Fruit fly (Drosophila melanogaster): ENCODE data around the gene CG15601.

dm6 chrX:15738890-15739550, 28.6 kb downstream of the CG15601 start, which contains the start of the genes CG11679 and CG8206:
- TF ChIP-seq CG34406 (GFP tag; optimal IDR thresholded peaks at IDR 0.05) (no peak), Sox15 (GFP tag; optimal IDR thresholded peaks at IDR 0.05) (peak; percentile 15), spab (GFP tag; optimal IDR thresholded peaks at IDR 0.05) (no peak), Hr4 (GFP tag; optimal IDR thresholded peaks at IDR 0.05) (peak; percentile 43), pdm3 (GFP tag; optimal IDR thresholded peaks at IDR 0.05) (peak; percentile 32), vri (GFP tag; optimal IDR thresholded peaks at IDR 0.05) (peak; percentile 49), Eip93F (GFP tag; optimal IDR thresholded peaks at IDR 0.05) (no peak), Blimp-1 (GFP tag; optimal IDR thresholded peaks at IDR 0.05) (no peak), achi (GFP tag; optimal IDR thresholded peaks at IDR 0.05) (peak; percentile 30), CG6276 (GFP tag; optimal IDR thresholded peaks at IDR 0.05) (no peak), eg (GFP tag; IDR thresholded peaks at IDR 0.05) (peak; percentile 34; the same call in 1 of the 3 replicates), Hr38 (GFP tag; optimal IDR thresholded peaks at IDR 0.05) (no peak), Hr39 (GFP tag; optimal IDR thresholded peaks at IDR 0.05) (peak; percentile 46), CG9139 (GFP tag; optimal IDR thresholded peaks at IDR 0.05) (no peak)

All from whole organism, prepupa.